ENCODE assay signal across 1 fruit fly cellular context in genomic region chr3R:19889603-19890187, dm6.
TF ChIP-seq lines count a peak whose summit lies in the region.

No protein-coding gene starts in this region.

TF ChIP-seq in whole organism, embryonic, 481 proteins besides CTCF, POLR2A, EP300 and RAD21 (continued from another document and continues in another):
- peak; percentile 46 for TF ChIP-seq CG12219 (GFP tag; optimal IDR thresholded peaks at IDR 0.05; lab: Kevin White, UChicago)
- no peak; the same call in 1 of the 2 replicates for TF ChIP-seq ttk (GFP tag; IDR thresholded peaks at IDR 0.05; lab: Robert Waterston, UW)
- TF ChIP-seq CG6765 (GFP tag; optimal IDR thresholded peaks at IDR 0.05; lab: Kevin White, UChicago) = peak; percentile 76
- TF ChIP-seq eyg (GFP tag; optimal IDR thresholded peaks at IDR 0.05; lab: Kevin White, UChicago) = peak; percentile 15
- TF ChIP-seq CG5953 (GFP tag; IDR thresholded peaks at IDR 0.05; lab: Robert Waterston, UW) = no peak
- TF ChIP-seq Fer3 (tag; optimal IDR thresholded peaks at IDR 0.05; lab: Kevin White, UChicago) = peak; percentile 86
- no peak for TF ChIP-seq CG10565 (GFP tag; optimal IDR thresholded peaks at IDR 0.05; lab: Kevin White, UChicago)
- no peak for TF ChIP-seq pita (GFP tag; optimal IDR thresholded peaks at IDR 0.05; lab: Kevin White, UChicago)
- TF ChIP-seq CG11085 (GFP tag; IDR thresholded peaks at IDR 0.05; lab: Robert Waterston, UW) = no peak; the same call in 1 of the 2 replicates
- TF ChIP-seq CG17361 (GFP tag; IDR thresholded peaks at IDR 0.05; lab: Robert Waterston, UW) = peak; percentile 78
- no peak for TF ChIP-seq Lhr (GFP tag; optimal IDR thresholded peaks at IDR 0.05; lab: Kevin White, UChicago)
- TF ChIP-seq sd (tag; optimal IDR thresholded peaks at IDR 0.05; lab: Kevin White, UChicago) = peak; percentile 65
- TF ChIP-seq usp (GFP tag; optimal IDR thresholded peaks at IDR 0.05; lab: Kevin White, UChicago) = no peak
- TF ChIP-seq CG16815 (GFP tag; optimal IDR thresholded peaks at IDR 0.05; lab: Kevin White, UChicago) = peak; percentile 47
- peak; percentile 48 for TF ChIP-seq tio (GFP tag; optimal IDR thresholded peaks at IDR 0.05; lab: Kevin White, UChicago)
- peak; percentile 97 for TF ChIP-seq D19A (tag; optimal IDR thresholded peaks at IDR 0.05; lab: Kevin White, UChicago)
- peak; percentile 45 for TF ChIP-seq CG12299 (tag; optimal IDR thresholded peaks at IDR 0.05; lab: Kevin White, UChicago)
- TF ChIP-seq HLH4C (GFP tag; IDR thresholded peaks at IDR 0.05; lab: Robert Waterston, UW; ENCODE audit: partially characterized antibody) = no peak
- TF ChIP-seq CG11456 (GFP tag; IDR thresholded peaks at IDR 0.05; lab: Robert Waterston, UW) = peak; percentile 61; the same call in 1 of the 3 replicates
- TF ChIP-seq CG6175 (GFP tag; IDR thresholded peaks at IDR 0.05; lab: Robert Waterston, UW) = 0 out of 3 replicates have a peak, but pooled peaks have one; percentile 11
- no peak for TF ChIP-seq CHES-1-like (GFP tag; optimal IDR thresholded peaks at IDR 0.05; lab: Kevin White, UChicago)
- no peak for TF ChIP-seq vfl (GFP tag; optimal IDR thresholded peaks at IDR 0.05; lab: Kevin White, UChicago)
- TF ChIP-seq HmgD (GFP tag; optimal IDR thresholded peaks at IDR 0.05; lab: Kevin White, UChicago) = no peak
- TF ChIP-seq tgo (GFP tag; IDR thresholded peaks at IDR 0.05; lab: Robert Waterston, UW) = peak; percentile 55; the same call in 2 of the 3 replicates
- peak; percentile 72 for TF ChIP-seq CG18619 (GFP tag; optimal IDR thresholded peaks at IDR 0.05; lab: Kevin White, UChicago)
- peak; percentile 29 for TF ChIP-seq CG13287 (GFP tag; IDR thresholded peaks at IDR 0.05; lab: Robert Waterston, UW; ENCODE audit: partially characterized antibody)
- peak; percentile 69 for TF ChIP-seq CG9215 (GFP tag; IDR thresholded peaks at IDR 0.05; lab: Robert Waterston, UW)
- peak; percentile 66 for TF ChIP-seq Deaf1 (tag; optimal IDR thresholded peaks at IDR 0.05; lab: Kevin White, UChicago)
- TF ChIP-seq Sox100B (GFP tag; optimal IDR thresholded peaks at IDR 0.05; lab: Kevin White, UChicago) = peak; percentile 83
- TF ChIP-seq CG4360 (GFP tag; IDR thresholded peaks at IDR 0.05; lab: Robert Waterston, UW) = no peak
- no peak for TF ChIP-seq CG8478 (optimal IDR thresholded peaks at IDR 0.05; lab: Kevin White, UChicago)
- TF ChIP-seq tin (GFP tag; optimal IDR thresholded peaks at IDR 0.05; lab: Kevin White, UChicago) = peak; percentile 39
- no peak for TF ChIP-seq prd (optimal IDR thresholded peaks at IDR 0.05; lab: Kevin White, UChicago)
- TF ChIP-seq prd (GFP tag; IDR thresholded peaks at IDR 0.05; lab: Robert Waterston, UW) = peak; percentile 55
- no peak for TF ChIP-seq ssp (GFP tag; IDR thresholded peaks at IDR 0.05; lab: Robert Waterston, UW)
- peak; percentile 23 for TF ChIP-seq CG30431 (GFP tag; optimal IDR thresholded peaks at IDR 0.05; lab: Kevin White, UChicago)
- TF ChIP-seq Atf3 (GFP tag; optimal IDR thresholded peaks at IDR 0.05; lab: Kevin White, UChicago) = no peak
- TF ChIP-seq Dll (GFP tag; IDR thresholded peaks at IDR 0.05; lab: Robert Waterston, UW; ENCODE audit: partially characterized antibody) = no peak
- TF ChIP-seq C15 (GFP tag; IDR thresholded peaks at IDR 0.05; lab: Robert Waterston, UW) = no peak
- TF ChIP-seq Hr78 (GFP tag; optimal IDR thresholded peaks at IDR 0.05; lab: Kevin White, UChicago) = no peak
- TF ChIP-seq CG7372 (GFP tag; IDR thresholded peaks at IDR 0.05; lab: Robert Waterston, UW) = peak; percentile 62
- peak; percentile 74 for TF ChIP-seq CG13424 (tag; optimal IDR thresholded peaks at IDR 0.05; lab: Kevin White, UChicago)
- no peak for TF ChIP-seq pho (GFP tag; optimal IDR thresholded peaks at IDR 0.05; lab: Kevin White, UChicago)
- no peak for TF ChIP-seq fu2 (GFP tag; optimal IDR thresholded peaks at IDR 0.05; lab: Kevin White, UChicago)
- TF ChIP-seq CG34224 (GFP tag; IDR thresholded peaks at IDR 0.05; lab: Robert Waterston, UW; ENCODE audit: partially characterized antibody) = no peak; the same call in 2 of the 3 replicates
- TF ChIP-seq dysf (GFP tag; IDR thresholded peaks at IDR 0.05; lab: Robert Waterston, UW) = peak; percentile 79
- peak; percentile 44 for TF ChIP-seq kah (GFP tag; optimal IDR thresholded peaks at IDR 0.05; lab: Kevin White, UChicago)
- peak; percentile 54 for TF ChIP-seq CG4424 (GFP tag; optimal IDR thresholded peaks at IDR 0.05; lab: Kevin White, UChicago)
- TF ChIP-seq ara (GFP tag; IDR thresholded peaks at IDR 0.05; lab: Robert Waterston, UW) = 0 out of 2 replicates have a peak, but pooled peaks have one; percentile 7
- TF ChIP-seq CG30020 (tag; optimal IDR thresholded peaks at IDR 0.05; lab: Kevin White, UChicago) = no peak
- TF ChIP-seq CG32532 (GFP tag; IDR thresholded peaks at IDR 0.05; lab: Robert Waterston, UW) = peak; percentile 76
- TF ChIP-seq CG2120 (GFP tag; optimal IDR thresholded peaks at IDR 0.05; lab: Kevin White, UChicago) = peak; percentile 70
- TF ChIP-seq CG1233 (GFP tag; optimal IDR thresholded peaks at IDR 0.05; lab: Kevin White, UChicago) = peak; percentile 79
- TF ChIP-seq CG16779 (GFP tag; IDR thresholded peaks at IDR 0.05; lab: Robert Waterston, UW) = no peak
- peak; percentile 59 for TF ChIP-seq CG17829 (tag; optimal IDR thresholded peaks at IDR 0.05; lab: Kevin White, UChicago)
- TF ChIP-seq pb (GFP tag; optimal IDR thresholded peaks at IDR 0.05; lab: Kevin White, UChicago) = no peak
- TF ChIP-seq Ravus (GFP tag; IDR thresholded peaks at IDR 0.05; lab: Robert Waterston, UW) = peak; percentile 9
- peak; percentile 80 for TF ChIP-seq CG10543 (GFP tag; optimal IDR thresholded peaks at IDR 0.05; lab: Kevin White, UChicago)
- no peak for TF ChIP-seq Atf-2 (GFP tag; optimal IDR thresholded peaks at IDR 0.05; lab: Kevin White, UChicago)
- TF ChIP-seq CG34422 (GFP tag; IDR thresholded peaks at IDR 0.05; lab: Robert Waterston, UW) = no peak
- no peak for TF ChIP-seq ham (GFP tag; IDR thresholded peaks at IDR 0.05; lab: Robert Waterston, UW)
- peak; percentile 40 for TF ChIP-seq zen (tag; optimal IDR thresholded peaks at IDR 0.05; lab: Kevin White, UChicago)
- peak; percentile 47 for TF ChIP-seq Max (GFP tag; optimal IDR thresholded peaks at IDR 0.05; lab: Kevin White, UChicago)
- 0 out of 2 replicates have a peak, but pooled peaks have one; percentile 6 for TF ChIP-seq sim (GFP tag; IDR thresholded peaks at IDR 0.05; lab: Robert Waterston, UW)
- no peak for TF ChIP-seq sisA (GFP tag; IDR thresholded peaks at IDR 0.05; lab: Robert Waterston, UW)
- no peak for TF ChIP-seq CG17612 (GFP tag; IDR thresholded peaks at IDR 0.05; lab: Robert Waterston, UW)
- TF ChIP-seq so (GFP tag; IDR thresholded peaks at IDR 0.05; lab: Robert Waterston, UW) = no peak; the same call in 1 of the 3 replicates
- no peak for TF ChIP-seq fru (optimal IDR thresholded peaks at IDR 0.05; lab: Kevin White, UChicago)
- TF ChIP-seq CG10431 (GFP tag; optimal IDR thresholded peaks at IDR 0.05; lab: Kevin White, UChicago) = no peak
- peak in 1 of 2 experiments; percentile 88 for TF ChIP-seq Hr51 (GFP tag; optimal IDR thresholded peaks at IDR 0.05; lab: Kevin White, UChicago)
- TF ChIP-seq unc-4 (GFP tag; IDR thresholded peaks at IDR 0.05; lab: Robert Waterston, UW; ENCODE audit: partially characterized antibody) = no peak
- TF ChIP-seq Poxn (GFP tag; IDR thresholded peaks at IDR 0.05; lab: Robert Waterston, UW) = no peak
- TF ChIP-seq ab (GFP tag; optimal IDR thresholded peaks at IDR 0.05; lab: Kevin White, UChicago) = no peak
- peak; percentile 79 for TF ChIP-seq CG6683 (GFP tag; optimal IDR thresholded peaks at IDR 0.05; lab: Kevin White, UChicago)
- no peak for TF ChIP-seq CG8944 (GFP tag; optimal IDR thresholded peaks at IDR 0.05; lab: Kevin White, UChicago)
- TF ChIP-seq CG1792 (GFP tag; optimal IDR thresholded peaks at IDR 0.05; lab: Kevin White, UChicago) = no peak
- TF ChIP-seq wor (GFP tag; IDR thresholded peaks at IDR 0.05; lab: Robert Waterston, UW) = peak; percentile 11; the same call in 1 of the 2 replicates
- TF ChIP-seq CG30403 (GFP tag; optimal IDR thresholded peaks at IDR 0.05; lab: Kevin White, UChicago) = peak; percentile 55
- TF ChIP-seq CG12071 (GFP tag; optimal IDR thresholded peaks at IDR 0.05; lab: Kevin White, UChicago) = peak; percentile 33
- no peak for TF ChIP-seq Mrtf (GFP tag; IDR thresholded peaks at IDR 0.05; lab: Robert Waterston, UW)
- TF ChIP-seq bcd (GFP tag; optimal IDR thresholded peaks at IDR 0.05; lab: Kevin White, UChicago) = peak; percentile 79
- TF ChIP-seq CG9609 (GFP tag; optimal IDR thresholded peaks at IDR 0.05; lab: Kevin White, UChicago) = peak; percentile 2
- no peak for TF ChIP-seq Hmx (GFP tag; optimal IDR thresholded peaks at IDR 0.05; lab: Kevin White, UChicago)
- TF ChIP-seq kni (GFP tag; optimal IDR thresholded peaks at IDR 0.05; lab: Kevin White, UChicago) = no peak
- no peak for TF ChIP-seq sna (GFP tag; IDR thresholded peaks at IDR 0.05; lab: Robert Waterston, UW; ENCODE audit: partially characterized antibody)
- peak; percentile 13 for TF ChIP-seq kay (GFP tag; optimal IDR thresholded peaks at IDR 0.05; lab: Kevin White, UChicago)
- peak; percentile 45 for TF ChIP-seq gcm (GFP tag; optimal IDR thresholded peaks at IDR 0.05; lab: Kevin White, UChicago)
- TF ChIP-seq CG1602 (GFP tag; optimal IDR thresholded peaks at IDR 0.05; lab: Kevin White, UChicago) = peak; percentile 28
- TF ChIP-seq stwl (tag; optimal IDR thresholded peaks at IDR 0.05; lab: Kevin White, UChicago) = no peak
- TF ChIP-seq Xrp1 (GFP tag; IDR thresholded peaks at IDR 0.05; lab: Robert Waterston, UW) = peak; percentile 24; the same call in 1 of the 2 replicates
- peak; percentile 64 for TF ChIP-seq CG17385 (GFP tag; optimal IDR thresholded peaks at IDR 0.05; lab: Kevin White, UChicago)
- peak; percentile 86 for TF ChIP-seq CG13296 (GFP tag; optimal IDR thresholded peaks at IDR 0.05; lab: Kevin White, UChicago)
- TF ChIP-seq D (optimal IDR thresholded peaks at IDR 0.05; lab: Kevin White, UChicago) = no peak
- peak; percentile 67 for TF ChIP-seq D (GFP tag; optimal IDR thresholded peaks at IDR 0.05; lab: Kevin White, UChicago)
- peak; percentile 18 for TF ChIP-seq CG15696 (tag; optimal IDR thresholded peaks at IDR 0.05; lab: Kevin White, UChicago)
- TF ChIP-seq bab2 (GFP tag; optimal IDR thresholded peaks at IDR 0.05; lab: Kevin White, UChicago) = no peak
- TF ChIP-seq CG31388 (GFP tag; optimal IDR thresholded peaks at IDR 0.05; lab: Kevin White, UChicago) = no peak
- TF ChIP-seq Ssrp (tag; optimal IDR thresholded peaks at IDR 0.05; lab: Kevin White, UChicago) = peak; percentile 40
- peak; percentile 80 for TF ChIP-seq CG10209 (GFP tag; optimal IDR thresholded peaks at IDR 0.05; lab: Kevin White, UChicago)
- no peak for TF ChIP-seq sima (GFP tag; optimal IDR thresholded peaks at IDR 0.05; lab: Kevin White, UChicago)
- TF ChIP-seq cg (GFP tag; optimal IDR thresholded peaks at IDR 0.05; lab: Kevin White, UChicago) = peak; percentile 81
- peak; percentile 69 for TF ChIP-seq exex (tag; optimal IDR thresholded peaks at IDR 0.05; lab: Kevin White, UChicago)
- TF ChIP-seq az2 (GFP tag; optimal IDR thresholded peaks at IDR 0.05; lab: Kevin White, UChicago) = peak; percentile 28
- TF ChIP-seq dpn (GFP tag; optimal IDR thresholded peaks at IDR 0.05; lab: Kevin White, UChicago) = peak; percentile 30 to 40
- no peak for TF ChIP-seq Scr (GFP tag; IDR thresholded peaks at IDR 0.05; lab: Robert Waterston, UW; ENCODE audit: partially characterized antibody)
- peak; percentile 13; the same call in 1 of the 2 replicates for TF ChIP-seq seq (GFP tag; IDR thresholded peaks at IDR 0.05; lab: Robert Waterston, UW)
- TF ChIP-seq CG17359 (tag; optimal IDR thresholded peaks at IDR 0.05; lab: Kevin White, UChicago) = peak; percentile 81
- peak; percentile 75 for TF ChIP-seq Oli (tag; optimal IDR thresholded peaks at IDR 0.05; lab: Kevin White, UChicago)
- no peak for TF ChIP-seq CG1024 (GFP tag; IDR thresholded peaks at IDR 0.05; lab: Robert Waterston, UW)
- TF ChIP-seq CG7928 (GFP tag; optimal IDR thresholded peaks at IDR 0.05; lab: Kevin White, UChicago) = peak; percentile 50
- TF ChIP-seq Dip2 (GFP tag; IDR thresholded peaks at IDR 0.05; lab: Robert Waterston, UW) = no peak
- peak; percentile 88 for TF ChIP-seq sr (GFP tag; IDR thresholded peaks at IDR 0.05; lab: Robert Waterston, UW)
- TF ChIP-seq otp (GFP tag; IDR thresholded peaks at IDR 0.05; lab: Robert Waterston, UW) = no peak
- TF ChIP-seq cas (GFP tag; IDR thresholded peaks at IDR 0.05; lab: Robert Waterston, UW) = no peak
- TF ChIP-seq Spps (tag; optimal IDR thresholded peaks at IDR 0.05; lab: Kevin White, UChicago) = peak; percentile 27
- peak; percentile 92 for TF ChIP-seq CG2678 (tag; optimal IDR thresholded peaks at IDR 0.05; lab: Kevin White, UChicago)
- peak; percentile 70 for TF ChIP-seq CG10654 (GFP tag; optimal IDR thresholded peaks at IDR 0.05; lab: Kevin White, UChicago)
- TF ChIP-seq CG4707 (GFP tag; optimal IDR thresholded peaks at IDR 0.05; lab: Kevin White, UChicago) = no peak
- peak; percentile 43 for TF ChIP-seq CG3995 (GFP tag; optimal IDR thresholded peaks at IDR 0.05; lab: Kevin White, UChicago)
- TF ChIP-seq twi (tag; optimal IDR thresholded peaks at IDR 0.05; lab: Kevin White, UChicago) = peak; percentile 30
- peak; percentile 81 for TF ChIP-seq CG6854 (GFP tag; optimal IDR thresholded peaks at IDR 0.05; lab: Kevin White, UChicago)
- TF ChIP-seq CG5180 (GFP tag; optimal IDR thresholded peaks at IDR 0.05; lab: Kevin White, UChicago) = peak; percentile 64
- peak; percentile 41 for TF ChIP-seq Nf-YB (GFP tag; optimal IDR thresholded peaks at IDR 0.05; lab: Kevin White, UChicago)
- no peak for TF ChIP-seq amos (GFP tag; IDR thresholded peaks at IDR 0.05; lab: Robert Waterston, UW; ENCODE audit: partially characterized antibody)
- TF ChIP-seq psq (GFP tag; optimal IDR thresholded peaks at IDR 0.05; lab: Kevin White, UChicago) = no peak
- TF ChIP-seq Dp (GFP tag; optimal IDR thresholded peaks at IDR 0.05; lab: Kevin White, UChicago) = no peak
- TF ChIP-seq Bdp1 (GFP tag; optimal IDR thresholded peaks at IDR 0.05; lab: Kevin White, UChicago) = no peak
- peak; percentile 87 for TF ChIP-seq BtbVII (GFP tag; optimal IDR thresholded peaks at IDR 0.05; lab: Kevin White, UChicago)
- TF ChIP-seq dmrt99B (tag; optimal IDR thresholded peaks at IDR 0.05; lab: Kevin White, UChicago) = peak; percentile 87
- TF ChIP-seq phol (tag; optimal IDR thresholded peaks at IDR 0.05; lab: Kevin White, UChicago) = peak; percentile 78
- peak; percentile 3 for TF ChIP-seq CG2202 (tag; optimal IDR thresholded peaks at IDR 0.05; lab: Kevin White, UChicago)
- peak; percentile 46; the same call in 1 of the 2 replicates for TF ChIP-seq E2f2 (GFP tag; IDR thresholded peaks at IDR 0.05; lab: Robert Waterston, UW)
- no peak for TF ChIP-seq Tbp (GFP tag; optimal IDR thresholded peaks at IDR 0.05; lab: Kevin White, UChicago)
